1 fruit fly cellular context compared by ENCODE assay signal in the genomic region with DNA sequence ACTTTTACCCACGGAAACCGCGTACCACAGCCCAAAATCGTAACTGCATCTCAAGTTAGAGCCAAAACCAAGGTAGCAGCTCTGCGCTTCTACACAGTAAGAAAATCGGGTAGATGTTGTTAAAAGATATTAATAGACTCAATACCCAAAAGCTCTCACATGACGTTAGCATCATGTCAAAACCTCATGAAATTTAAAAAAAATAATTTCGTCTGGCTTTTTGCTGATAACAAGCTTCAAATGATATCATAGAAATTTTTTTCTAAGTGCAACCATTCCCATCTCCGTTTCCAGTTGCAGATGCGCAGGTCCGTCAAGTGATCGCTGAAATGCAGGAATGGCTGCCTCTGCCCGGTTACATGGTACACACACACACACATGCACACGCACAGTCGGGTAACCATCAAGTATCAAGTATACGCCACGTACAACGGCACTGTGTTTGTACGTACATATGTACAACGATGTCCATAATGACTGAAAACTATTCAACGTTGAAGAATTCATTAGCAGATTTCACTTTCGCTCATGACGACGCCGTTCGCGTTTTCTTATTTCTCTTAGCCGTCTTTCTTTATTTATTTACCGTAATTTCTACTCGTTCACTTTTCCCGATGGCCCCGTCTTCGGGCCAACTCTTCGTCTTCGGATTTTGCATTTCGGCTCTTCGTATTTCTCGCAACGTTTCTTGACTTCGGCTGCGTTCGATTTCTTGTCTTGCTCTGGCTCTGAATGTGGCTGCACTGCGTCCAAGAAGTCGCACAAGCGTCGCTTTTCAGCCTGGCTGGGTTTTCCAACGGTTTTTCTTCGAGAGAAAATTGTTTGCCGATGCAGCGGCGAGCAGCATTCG.
TF ChIP-seq lines count a peak whose summit lies in the region.

No protein-coding gene starts in this region.

TF ChIP-seq in whole organism, embryonic, 481 proteins besides CTCF, POLR2A, EP300 and RAD21 (continued from another document and continues in another):
- TF ChIP-seq sc (optimal IDR thresholded peaks at IDR 0.05; lab: Kevin White, UChicago) (no peak), sc (GFP tag; optimal IDR thresholded peaks at IDR 0.05; lab: Kevin White, UChicago) (no peak), Gsc (GFP tag; IDR thresholded peaks at IDR 0.05; lab: Robert Waterston, UW) (no peak), CG10462 (GFP tag; optimal IDR thresholded peaks at IDR 0.05; lab: Kevin White, UChicago) (no peak), her (GFP tag; optimal IDR thresholded peaks at IDR 0.05; lab: Kevin White, UChicago) (no peak), jumu (GFP tag; optimal IDR thresholded peaks at IDR 0.05; lab: Kevin White, UChicago) (no peak), Rfx (GFP tag; IDR thresholded peaks at IDR 0.05; lab: Robert Waterston, UW) (no peak), wek (GFP tag; optimal IDR thresholded peaks at IDR 0.05; lab: Kevin White, UChicago) (no peak), sug (tag; optimal IDR thresholded peaks at IDR 0.05; lab: Kevin White, UChicago) (no peak), CG2202 (tag; optimal IDR thresholded peaks at IDR 0.05; lab: Kevin White, UChicago) (no peak), CG9215 (GFP tag; IDR thresholded peaks at IDR 0.05; lab: Robert Waterston, UW) (no peak), onecut (GFP tag; IDR thresholded peaks at IDR 0.05; lab: Robert Waterston, UW) (no peak), CG13775 (GFP tag; optimal IDR thresholded peaks at IDR 0.05; lab: Kevin White, UChicago) (no peak), CG3838 (GFP tag; optimal IDR thresholded peaks at IDR 0.05; lab: Kevin White, UChicago) (no peak), CG34224 (GFP tag; IDR thresholded peaks at IDR 0.05; lab: Robert Waterston, UW; ENCODE audit: partially characterized antibody) (no peak), slbo (GFP tag; IDR thresholded peaks at IDR 0.05; lab: Robert Waterston, UW) (no peak), CG14050 (GFP tag; IDR thresholded peaks at IDR 0.05; lab: Robert Waterston, UW) (no peak; the same call in 2 of the 3 replicates), MBD-R2 (GFP tag; IDR thresholded peaks at IDR 0.05; lab: Robert Waterston, UW) (no peak), luna (GFP tag; optimal IDR thresholded peaks at IDR 0.05; lab: Kevin White, UChicago) (no peak), Trl (optimal IDR thresholded peaks at IDR 0.05; lab: Kevin White, UChicago) (no peak), Trl (GFP tag; optimal IDR thresholded peaks at IDR 0.05; lab: Kevin White, UChicago) (no peak), Drgx (GFP tag; IDR thresholded peaks at IDR 0.05; lab: Robert Waterston, UW) (peak; percentile 70), Mes4 (GFP tag; optimal IDR thresholded peaks at IDR 0.05; lab: Kevin White, UChicago) (no peak), Dfd (GFP tag; optimal IDR thresholded peaks at IDR 0.05; lab: Kevin White, UChicago) (no peak), ro (GFP tag; IDR thresholded peaks at IDR 0.05; lab: Robert Waterston, UW) (no peak), gsb-n (tag; optimal IDR thresholded peaks at IDR 0.05; lab: Kevin White, UChicago) (peak; percentile 1), PHDP (tag; optimal IDR thresholded peaks at IDR 0.05; lab: Kevin White, UChicago) (peak; percentile 9), CG1602 (GFP tag; optimal IDR thresholded peaks at IDR 0.05; lab: Kevin White, UChicago) (no peak), z (GFP tag; IDR thresholded peaks at IDR 0.05; lab: Robert Waterston, UW) (no peak), CG9932 (GFP tag; IDR thresholded peaks at IDR 0.05; lab: Robert Waterston, UW) (no peak), E2f2 (GFP tag; IDR thresholded peaks at IDR 0.05; lab: Robert Waterston, UW) (no peak), CG7928 (GFP tag; optimal IDR thresholded peaks at IDR 0.05; lab: Kevin White, UChicago) (no peak), CG14860 (GFP tag; IDR thresholded peaks at IDR 0.05; lab: Robert Waterston, UW; ENCODE audit: partially characterized antibody) (no peak), CG14441 (GFP tag; IDR thresholded peaks at IDR 0.05; lab: Robert Waterston, UW) (no peak), CG14965 (GFP tag; optimal IDR thresholded peaks at IDR 0.05; lab: Kevin White, UChicago; ENCODE audit: borderline replicate concordance) (no peak), chm (GFP tag; IDR thresholded peaks at IDR 0.05; lab: Robert Waterston, UW) (no peak), fd102C (GFP tag; optimal IDR thresholded peaks at IDR 0.05; lab: Kevin White, UChicago) (no peak), CG7839 (tag; optimal IDR thresholded peaks at IDR 0.05; lab: Kevin White, UChicago) (peak; percentile 14), CG9876 (GFP tag; optimal IDR thresholded peaks at IDR 0.05; lab: Kevin White, UChicago) (no peak), sima (GFP tag; optimal IDR thresholded peaks at IDR 0.05; lab: Kevin White, UChicago) (no peak), tap (tag; optimal IDR thresholded peaks at IDR 0.05; lab: Kevin White, UChicago) (no peak), D (optimal IDR thresholded peaks at IDR 0.05; lab: Kevin White, UChicago) (no peak), D (GFP tag; optimal IDR thresholded peaks at IDR 0.05; lab: Kevin White, UChicago) (no peak), CG10321 (GFP tag; IDR thresholded peaks at IDR 0.05; lab: Robert Waterston, UW) (no peak), NfI (GFP tag; optimal IDR thresholded peaks at IDR 0.05; lab: Kevin White, UChicago) (no peak), CG7372 (GFP tag; IDR thresholded peaks at IDR 0.05; lab: Robert Waterston, UW) (peak; percentile 53; the same call in 1 of the 2 replicates), sens (GFP tag; lab: Kevin White, UChicago) (peak; percentile 87), Doc2 (GFP tag; IDR thresholded peaks at IDR 0.05; lab: Robert Waterston, UW) (no peak), dmrt11E (tag; optimal IDR thresholded peaks at IDR 0.05; lab: Kevin White, UChicago) (no peak), CG6683 (GFP tag; optimal IDR thresholded peaks at IDR 0.05; lab: Kevin White, UChicago) (no peak), CG4854 (GFP tag; optimal IDR thresholded peaks at IDR 0.05; lab: Kevin White, UChicago) (no peak), Lhr (GFP tag; optimal IDR thresholded peaks at IDR 0.05; lab: Kevin White, UChicago) (no peak), tx (GFP tag; optimal IDR thresholded peaks at IDR 0.05; lab: Kevin White, UChicago) (no peak), lilli (GFP tag; optimal IDR thresholded peaks at IDR 0.05; lab: Kevin White, UChicago) (no peak), ewg (GFP tag; optimal IDR thresholded peaks at IDR 0.05; lab: Kevin White, UChicago) (peak; percentile 18), Doc3 (GFP tag; IDR thresholded peaks at IDR 0.05; lab: Robert Waterston, UW; ENCODE audit: partially characterized antibody) (no peak), CG3163 (GFP tag; optimal IDR thresholded peaks at IDR 0.05; lab: Kevin White, UChicago) (no peak), pan (optimal IDR thresholded peaks at IDR 0.05; lab: Kevin White, UChicago) (no peak), pan (GFP tag; optimal IDR thresholded peaks at IDR 0.05 in 1 of 2, IDR thresholded peaks at IDR 0.05 in 1 of 2) (peak in 1 of 2 experiments; percentile 22), tup (GFP tag; optimal IDR thresholded peaks at IDR 0.05; lab: Kevin White, UChicago) (no peak), CG2889 (GFP tag; IDR thresholded peaks at IDR 0.05; lab: Robert Waterston, UW) (no peak), HLH4C (GFP tag; IDR thresholded peaks at IDR 0.05; lab: Robert Waterston, UW; ENCODE audit: partially characterized antibody) (no peak), dmrt99B (tag; optimal IDR thresholded peaks at IDR 0.05; lab: Kevin White, UChicago) (peak; percentile 65), Hmx (GFP tag; optimal IDR thresholded peaks at IDR 0.05; lab: Kevin White, UChicago) (no peak), Dll (GFP tag; IDR thresholded peaks at IDR 0.05; lab: Robert Waterston, UW; ENCODE audit: partially characterized antibody) (no peak), ap (GFP tag; IDR thresholded peaks at IDR 0.05; lab: Robert Waterston, UW) (no peak), Myb (GFP tag; optimal IDR thresholded peaks at IDR 0.05; lab: Kevin White, UChicago) (no peak), CG18619 (GFP tag; optimal IDR thresholded peaks at IDR 0.05; lab: Kevin White, UChicago) (no peak), bsh (GFP tag; optimal IDR thresholded peaks at IDR 0.05; lab: Kevin White, UChicago) (peak in 1 of 2 experiments; percentile 33), CG9797 (GFP tag; optimal IDR thresholded peaks at IDR 0.05; lab: Kevin White, UChicago) (no peak), pros (GFP tag; optimal IDR thresholded peaks at IDR 0.05; lab: Kevin White, UChicago) (peak; percentile 100), lov (optimal IDR thresholded peaks at IDR 0.05; lab: Kevin White, UChicago) (no peak), lov (GFP tag; IDR thresholded peaks at IDR 0.05; lab: Robert Waterston, UW) (no peak), Dip2 (GFP tag; IDR thresholded peaks at IDR 0.05; lab: Robert Waterston, UW) (no peak), hkb (optimal IDR thresholded peaks at IDR 0.05; lab: Kevin White, UChicago) (no peak), hkb (GFP tag; IDR thresholded peaks at IDR 0.05; lab: Robert Waterston, UW) (no peak), CG16779 (GFP tag; IDR thresholded peaks at IDR 0.05; lab: Robert Waterston, UW) (no peak), CG6654 (GFP tag; optimal IDR thresholded peaks at IDR 0.05; lab: Kevin White, UChicago) (no peak), CG1529 (GFP tag; optimal IDR thresholded peaks at IDR 0.05; lab: Kevin White, UChicago) (no peak), CG17186 (GFP tag; optimal IDR thresholded peaks at IDR 0.05; lab: Kevin White, UChicago) (no peak), NFAT (GFP tag; IDR thresholded peaks at IDR 0.05; lab: Robert Waterston, UW) (no peak), CG5245 (GFP tag; optimal IDR thresholded peaks at IDR 0.05; lab: Kevin White, UChicago) (no peak), Elba2 (GFP tag; optimal IDR thresholded peaks at IDR 0.05; lab: Kevin White, UChicago) (no peak), CG17328 (GFP tag; IDR thresholded peaks at IDR 0.05; lab: Robert Waterston, UW) (no peak), knrl (GFP tag; IDR thresholded peaks at IDR 0.05; lab: Robert Waterston, UW; ENCODE audit: partially characterized antibody) (no peak), CG12155 (GFP tag; optimal IDR thresholded peaks at IDR 0.05; lab: Kevin White, UChicago) (no peak), amos (GFP tag; IDR thresholded peaks at IDR 0.05; lab: Robert Waterston, UW; ENCODE audit: partially characterized antibody) (no peak), psq (GFP tag; optimal IDR thresholded peaks at IDR 0.05; lab: Kevin White, UChicago) (no peak), CG7987 (GFP tag; optimal IDR thresholded peaks at IDR 0.05; lab: Kevin White, UChicago) (no peak), Oaz (GFP tag; IDR thresholded peaks at IDR 0.05; lab: Robert Waterston, UW) (no peak), GATAe (GFP tag; conservative IDR thresholded peaks at IDR 0.05; lab: Robert Waterston, UW) (no peak), Nf-YA (GFP tag; IDR thresholded peaks at IDR 0.05; lab: Robert Waterston, UW) (no peak), dimm (GFP tag; IDR thresholded peaks at IDR 0.05; lab: Robert Waterston, UW) (no peak), Side (GFP tag; optimal IDR thresholded peaks at IDR 0.05; lab: Kevin White, UChicago) (no peak), CG4707 (GFP tag; optimal IDR thresholded peaks at IDR 0.05; lab: Kevin White, UChicago) (no peak), CG3407 (GFP tag; optimal IDR thresholded peaks at IDR 0.05; lab: Kevin White, UChicago) (no peak), CG6175 (GFP tag; IDR thresholded peaks at IDR 0.05; lab: Robert Waterston, UW) (no peak), NK7.1 (GFP tag; optimal IDR thresholded peaks at IDR 0.05; lab: Kevin White, UChicago) (no peak), C15 (GFP tag; IDR thresholded peaks at IDR 0.05; lab: Robert Waterston, UW) (no peak), ham (GFP tag; IDR thresholded peaks at IDR 0.05; lab: Robert Waterston, UW) (no peak), HLH3B (GFP tag; IDR thresholded peaks at IDR 0.05; lab: Robert Waterston, UW) (0 out of 2 replicates have a peak, but pooled peaks have one; percentile 12), CG11456 (GFP tag; IDR thresholded peaks at IDR 0.05; lab: Robert Waterston, UW) (no peak), vvl (GFP tag; IDR thresholded peaks at IDR 0.05; lab: Robert Waterston, UW) (peak; percentile 25; the same call in 1 of the 2 replicates), toy (GFP tag; IDR thresholded peaks at IDR 0.05; lab: Robert Waterston, UW) (no peak), CG4617 (GFP tag; optimal IDR thresholded peaks at IDR 0.05; lab: Kevin White, UChicago; ENCODE audit: borderline replicate concordance) (no peak), nmo (GFP tag; optimal IDR thresholded peaks at IDR 0.05; lab: Kevin White, UChicago) (peak; percentile 13), eyg (GFP tag; optimal IDR thresholded peaks at IDR 0.05; lab: Kevin White, UChicago) (no peak), al (GFP tag; IDR thresholded peaks at IDR 0.05; lab: Robert Waterston, UW) (no peak), CG17359 (tag; optimal IDR thresholded peaks at IDR 0.05; lab: Kevin White, UChicago) (peak; percentile 68), yki (optimal IDR thresholded peaks at IDR 0.05; lab: Kevin White, UChicago) (no peak), CG8359 (GFP tag; optimal IDR thresholded peaks at IDR 0.05; lab: Kevin White, UChicago; ENCODE audit: borderline replicate concordance) (no peak), abd-A (tag; optimal IDR thresholded peaks at IDR 0.05; lab: Kevin White, UChicago) (no peak), gsb (GFP tag; IDR thresholded peaks at IDR 0.05; lab: Robert Waterston, UW) (no peak), CG12942 (GFP tag; optimal IDR thresholded peaks at IDR 0.05; lab: Kevin White, UChicago) (no peak), CG15073 (GFP tag; optimal IDR thresholded peaks at IDR 0.05; lab: Kevin White, UChicago) (no peak), mirr (GFP tag; optimal IDR thresholded peaks at IDR 0.05; lab: Kevin White, UChicago) (no peak), inv (GFP tag; IDR thresholded peaks at IDR 0.05; lab: Robert Waterston, UW; ENCODE audit: partially characterized antibody) (no peak), CG17612 (GFP tag; IDR thresholded peaks at IDR 0.05; lab: Robert Waterston, UW) (no peak), CG15601 (tag; optimal IDR thresholded peaks at IDR 0.05; lab: Kevin White, UChicago) (peak; percentile 42), CG10565 (GFP tag; optimal IDR thresholded peaks at IDR 0.05; lab: Kevin White, UChicago) (no peak), gcm2 (GFP tag; optimal IDR thresholded peaks at IDR 0.05; lab: Kevin White, UChicago) (no peak), HLH54F (GFP tag; optimal IDR thresholded peaks at IDR 0.05; lab: Kevin White, UChicago) (no peak), Hand (GFP tag; optimal IDR thresholded peaks at IDR 0.05; lab: Kevin White, UChicago) (no peak), CG3281 (GFP tag; optimal IDR thresholded peaks at IDR 0.05; lab: Kevin White, UChicago) (no peak), ken (GFP tag; IDR thresholded peaks at IDR 0.05; lab: Robert Waterston, UW) (0 out of 3 replicates have a peak, but pooled peaks have one; percentile 37), corto (GFP tag; optimal IDR thresholded peaks at IDR 0.05; lab: Kevin White, UChicago) (no peak), CG33557 (GFP tag; optimal IDR thresholded peaks at IDR 0.05; lab: Kevin White, UChicago) (no peak)
